Fruit fly (Drosophila melanogaster) whole organism, embryonic: ENCODE data around the gene CG5104.

Experiments
- CG10431 ChIP-seq: fragments of 200-800 bp; sonication (Bioruptor generic); optimal IDR thresholded peaks from 3 replicates; lab custom pipeline; 2018; ENCODE audit warnings: missing biosample characterization, mild to moderate bottlenecking, missing genetic modification characterization
- CG10654 ChIP-seq: fragments of 200-800 bp; sonication (Bioruptor generic); optimal IDR thresholded peaks from 2 replicates; lab custom pipeline; 2016; ENCODE audit warnings: missing biosample characterization, missing genetic modification characterization
- CG11085 ChIP-seq: fragments of 200-800 bp; sonication (Bioruptor generic); IDR thresholded peaks from 2 replicates; pipeline ENCODE4 v1.3.6; 2022; ENCODE audit warnings: missing biosample characterization, missing genetic modification characterization
- CG12236 ChIP-seq: fragments of 200-800 bp; sonication (Bioruptor generic); optimal IDR thresholded peaks from 2 replicates; lab custom pipeline; 2016; ENCODE audit warnings: missing biosample characterization, missing genetic modification characterization
- CG14710 ChIP-seq: fragments of 200-800 bp; sonication (Bioruptor generic); optimal IDR thresholded peaks from 3 replicates; lab custom pipeline; 2019; ENCODE audit warnings: missing biosample characterization, mild to moderate bottlenecking, missing genetic modification characterization, moderate library complexity
- Fer1 ChIP-seq: fragments of 200-800 bp; sonication (Bioruptor generic); optimal IDR thresholded peaks from 2 replicates; lab custom pipeline; 2017; ENCODE audit warnings: missing biosample characterization, mild to moderate bottlenecking, missing genetic modification characterization
- Mes4 ChIP-seq: fragments of 200-800 bp; sonication (Bioruptor generic); optimal IDR thresholded peaks from 2 replicates; lab custom pipeline; 2016; ENCODE audit warnings: missing biosample characterization, missing genetic modification characterization
- gsb ChIP-seq: fragments of 200-800 bp; sonication (Bioruptor generic); IDR thresholded peaks from 2 replicates; pipeline ENCODE4 v1.3.6; 2022; ENCODE audit warnings: missing biosample characterization, missing genetic modification characterization

DNA sequence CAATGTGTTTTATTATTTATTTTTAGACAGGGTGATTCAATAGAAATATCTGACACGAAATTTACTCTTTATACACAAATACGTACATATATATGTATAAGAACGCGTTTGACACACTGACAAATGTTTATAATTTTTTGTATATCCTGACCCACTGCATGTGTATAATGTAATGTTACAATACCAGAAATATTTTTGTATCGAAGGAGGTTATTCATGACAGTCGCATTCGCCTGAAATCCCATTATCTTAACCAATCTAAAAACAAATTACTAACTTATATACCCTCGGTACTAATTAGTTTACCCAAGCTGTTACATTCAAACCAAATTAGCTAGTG, 26.6 kb upstream of the CG5104 start:
- TF ChIP-seq gsb (GFP tag; lab: Robert Waterston, UW) (no peak), Fer1 (no peak), CG10431 (no peak), CG14710 (tag; lab: Kevin White, UChicago) (no peak), CG11085 (peak; percentile 18; the same call in 1 of the 2 replicates), CG10654 (GFP tag; lab: Kevin White, UChicago) (no peak), Mes4 (GFP tag; lab: Kevin White, UChicago) (no peak), CG12236 (GFP tag; lab: Kevin White, UChicago) (no peak)
